Fruit fly (Drosophila melanogaster) whole organism, embryonic: Measurements from ENCODE around the gene CG18596.

Experiments used
- ATbp ChIP-seq: fragments of 200-800 bp; sonication (Bioruptor generic); optimal IDR thresholded peaks from 2 replicates; lab custom pipeline; 2017; ENCODE audit warnings: missing biosample characterization, mild to moderate bottlenecking, missing genetic modification characterization, missing genetic modification reagents
- Ada2b ChIP-seq: fragments of 200-800 bp; sonication (Bioruptor generic); IDR thresholded peaks from 2 replicates; pipeline ENCODE4 v1.3.6; 2022; ENCODE audit warnings: missing biosample characterization, missing genetic modification characterization
- Atf3 ChIP-seq: fragments of 200-800 bp; sonication (Bioruptor generic); optimal IDR thresholded peaks from 3 replicates; lab custom pipeline; 2016; ENCODE audit warnings: missing biosample characterization, missing genetic modification characterization
- Blimp-1 ChIP-seq: fragments of 200-800 bp; sonication (Bioruptor generic); optimal IDR thresholded peaks from 3 replicates; lab custom pipeline; 2018; ENCODE audit warnings: missing biosample characterization, missing genetic modification characterization, mild to moderate bottlenecking, moderate library complexity, missing genetic modification reagents
- CG10959 ChIP-seq: fragments of 200-800 bp; sonication (Bioruptor generic); IDR thresholded peaks from 2 replicates; pipeline ENCODE4 v1.3.6; 2022; ENCODE audit warnings: missing biosample characterization, missing genetic modification characterization
- CG11504 ChIP-seq: fragments of 200-800 bp; sonication (Bioruptor generic); optimal IDR thresholded peaks from 3 replicates; lab custom pipeline; 2019; ENCODE audit warnings: missing biosample characterization, mild to moderate bottlenecking, missing genetic modification characterization, moderate library complexity
- CG11723 ChIP-seq: fragments of 200-800 bp; sonication (Bioruptor generic); optimal IDR thresholded peaks from 2 replicates; lab custom pipeline; 2017; ENCODE audit warnings: missing biosample characterization, mild to moderate bottlenecking, missing genetic modification characterization
- CG13424 ChIP-seq: fragments of 200-800 bp; sonication (Bioruptor generic); optimal IDR thresholded peaks from 2 replicates; lab custom pipeline; 2019; ENCODE audit warnings: missing biosample characterization, mild to moderate bottlenecking, missing genetic modification characterization, moderate library complexity
- CG13775 ChIP-seq: fragments of 200-800 bp; sonication (Bioruptor generic); optimal IDR thresholded peaks from 3 replicates; lab custom pipeline; 2017; ENCODE audit warnings: missing biosample characterization, mild to moderate bottlenecking, missing genetic modification characterization
- CG14860 ChIP-seq: fragments of 200-800 bp; sonication (Bioruptor generic); IDR thresholded peaks from 3 replicates; pipeline ENCODE4 v1.3.6; 2022; ENCODE audit warnings: missing biosample characterization, missing genetic modification characterization; ENCODE audit not compliant: partially characterized antibody
- CG17802 ChIP-seq: fragments of 200-800 bp; sonication (Bioruptor generic); optimal IDR thresholded peaks from 2 replicates; lab custom pipeline; 2018; ENCODE audit warnings: missing biosample characterization, mild to moderate bottlenecking, missing genetic modification characterization, moderate library complexity
- CG18599 ChIP-seq: fragments of 200-800 bp; sonication (Bioruptor generic); optimal IDR thresholded peaks from 3 replicates; lab custom pipeline; 2017; ENCODE audit warnings: missing biosample characterization, missing genetic modification characterization, mild to moderate bottlenecking, moderate library complexity, missing genetic modification reagents
- CG2712 ChIP-seq: fragments of 200-800 bp; optimal IDR thresholded peaks from 3 replicates; lab custom pipeline; 2019; ENCODE audit warnings: missing biosample characterization, mild to moderate bottlenecking, missing genetic modification characterization, moderate library complexity
- CG32767 ChIP-seq: fragments of 200-800 bp; sonication (Bioruptor generic); IDR thresholded peaks from 2 replicates; pipeline ENCODE4 v1.3.6; 2022; ENCODE audit warnings: missing biosample characterization, missing genetic modification characterization
- CG3847 ChIP-seq: fragments of 200-800 bp; sonication (Bioruptor generic); IDR thresholded peaks from 2 replicates; pipeline ENCODE4 v1.3.6; 2022; ENCODE audit warnings: missing biosample characterization, missing genetic modification characterization
- CG4282 ChIP-seq: fragments of 200-800 bp; sonication (Bioruptor generic); optimal IDR thresholded peaks from 2 replicates; lab custom pipeline; 2016; ENCODE audit warnings: missing biosample characterization, missing genetic modification characterization
- CG4424 ChIP-seq: fragments of 200-800 bp; sonication (Bioruptor generic); optimal IDR thresholded peaks from 3 replicates; lab custom pipeline; 2016; ENCODE audit warnings: missing biosample characterization, missing genetic modification characterization
- CG6854 ChIP-seq: fragments of 200-800 bp; sonication (Bioruptor generic); optimal IDR thresholded peaks from 3 replicates; lab custom pipeline; 2017; ENCODE audit warnings: missing biosample characterization, mild to moderate bottlenecking, missing genetic modification characterization
- CG7963 ChIP-seq: fragments of 200-800 bp; sonication (Bioruptor generic); IDR thresholded peaks from 3 replicates; pipeline ENCODE4 v1.3.6; 2022; ENCODE audit warnings: missing biosample characterization, missing genetic modification characterization; ENCODE audit not compliant: partially characterized antibody
- CG8089 ChIP-seq: fragments of 200-800 bp; sonication (Bioruptor generic); optimal IDR thresholded peaks from 3 replicates; lab custom pipeline; 2016; ENCODE audit warnings: missing biosample characterization, missing genetic modification characterization
- CG8359 ChIP-seq: fragments of 200-800 bp; sonication (Bioruptor generic); optimal IDR thresholded peaks from 2 replicates; lab custom pipeline; 2017; ENCODE audit warnings: missing biosample characterization, mild to moderate bottlenecking, missing genetic modification characterization, borderline replicate concordance
- CG9609 ChIP-seq: fragments of 200-800 bp; sonication (Bioruptor generic); optimal IDR thresholded peaks from 3 replicates; lab custom pipeline; 2016; ENCODE audit warnings: missing biosample characterization, missing genetic modification characterization
- CHES-1-like ChIP-seq: fragments of 200-800 bp; sonication (Bioruptor generic); optimal IDR thresholded peaks from 2 replicates; lab custom pipeline; 2016; ENCODE audit warnings: missing biosample characterization, missing genetic modification characterization
- Camta ChIP-seq: fragments of 200-800 bp; sonication (Bioruptor generic); optimal IDR thresholded peaks from 2 replicates; lab custom pipeline; 2016; ENCODE audit warnings: missing biosample characterization, missing genetic modification characterization
- Ets97D ChIP-seq: fragments of 200-800 bp; sonication (Bioruptor generic); optimal IDR thresholded peaks from 3 replicates; lab custom pipeline; 2016; ENCODE audit warnings: missing biosample characterization, missing genetic modification characterization
- Hmx ChIP-seq: fragments of 200-800 bp; sonication (Bioruptor generic); optimal IDR thresholded peaks from 2 replicates; lab custom pipeline; 2016; ENCODE audit warnings: missing biosample characterization, missing genetic modification characterization
- Ravus ChIP-seq: fragments of 200-800 bp; sonication (Bioruptor generic); IDR thresholded peaks from 2 replicates; pipeline ENCODE4 v1.3.6; 2022; ENCODE audit warnings: missing biosample characterization, missing genetic modification characterization
- Six4 ChIP-seq: fragments of 200-800 bp; sonication (Bioruptor generic); optimal IDR thresholded peaks from 2 replicates; lab custom pipeline; 2016; ENCODE audit warnings: missing biosample characterization, missing genetic modification characterization
- Trl ChIP-seq, 3 experiments: fragments of >200 bp in 2 of 3; fragments of 200-800 bp in 1 of 3; sonication (Bioruptor generic) in 1 of 3; optimal IDR thresholded peaks; 2 replicates in 1 of 3; 3 replicates in 2 of 3; lab custom pipeline; 2016 to 2017; ENCODE audit warnings: missing biosample characterization in 1 of 3, missing genetic modification characterization in 1 of 3
- YL-1 ChIP-seq: fragments of 200-800 bp; sonication (Bioruptor generic); optimal IDR thresholded peaks from 3 replicates; lab custom pipeline; 2017; ENCODE audit warnings: missing biosample characterization, mild to moderate bottlenecking, missing genetic modification characterization
- abd-A ChIP-seq: fragments of 200-800 bp; sonication (Bioruptor generic); optimal IDR thresholded peaks from 3 replicates; lab custom pipeline; 2019; ENCODE audit warnings: missing biosample characterization, mild to moderate bottlenecking, missing genetic modification characterization, moderate library complexity
- aop ChIP-seq: fragments of 200-800 bp; sonication (Bioruptor generic); IDR thresholded peaks from 2 replicates; pipeline ENCODE4 v1.3.6; 2022; ENCODE audit warnings: missing biosample characterization, missing genetic modification characterization
- cato ChIP-seq: fragments of 200-800 bp; sonication (Bioruptor generic); optimal IDR thresholded peaks from 2 replicates; lab custom pipeline; 2016; ENCODE audit warnings: missing biosample characterization, missing genetic modification characterization, borderline replicate concordance
- crc ChIP-seq: fragments of 200-800 bp; sonication (Bioruptor generic); optimal IDR thresholded peaks from 2 replicates; lab custom pipeline; 2016; ENCODE audit warnings: missing biosample characterization, missing genetic modification characterization
- cwo ChIP-seq: fragments of 200-800 bp; sonication (Bioruptor generic); optimal IDR thresholded peaks from 3 replicates; lab custom pipeline; 2017; ENCODE audit warnings: missing biosample characterization, missing genetic modification characterization, mild to moderate bottlenecking, moderate library complexity, missing genetic modification reagents
- fd96Cb ChIP-seq: fragments of 200-800 bp; sonication (Bioruptor generic); optimal IDR thresholded peaks from 2 replicates; lab custom pipeline; 2018; ENCODE audit warnings: missing biosample characterization, mild to moderate bottlenecking, missing genetic modification characterization, moderate library complexity
- ftz-f1 ChIP-seq: fragments of 200-800 bp; sonication (Bioruptor generic); optimal IDR thresholded peaks from 2 replicates; lab custom pipeline; 2016; ENCODE audit warnings: missing biosample characterization, missing genetic modification characterization
- nerfin-2 ChIP-seq: fragments of 200-800 bp; sonication (Bioruptor generic); IDR thresholded peaks from 2 replicates; pipeline ENCODE4 v1.3.6; 2022; ENCODE audit warnings: missing biosample characterization, missing genetic modification characterization; ENCODE audit not compliant: partially characterized antibody
- p53 ChIP-seq: fragments of 200-800 bp; sonication (Bioruptor generic); optimal IDR thresholded peaks from 2 replicates; lab custom pipeline; 2016; ENCODE audit warnings: missing biosample characterization, missing genetic modification characterization
- pnt ChIP-seq: fragments of 200-800 bp; sonication (Bioruptor generic); optimal IDR thresholded peaks from 3 replicates; lab custom pipeline; 2016; ENCODE audit warnings: missing biosample characterization, missing genetic modification characterization
- prd ChIP-seq, 3 experiments: fragments of >200 bp in 2 of 3; fragments of 200-800 bp in 1 of 3; sonication (Bioruptor generic) in 1 of 3; optimal IDR thresholded peaks in 2 of 3; IDR thresholded peaks in 1 of 3; 2 replicates in 2 of 3; 3 replicates in 1 of 3; pipeline versions ENCODE4 v1.3.6 to Lab custom; 2017 to 2022; ENCODE audit warnings: missing biosample characterization in 1 of 3, missing genetic modification characterization in 1 of 3
- sim ChIP-seq: fragments of 200-800 bp; sonication (Bioruptor generic); IDR thresholded peaks from 2 replicates; pipeline ENCODE4 v1.3.6; 2022; ENCODE audit warnings: missing biosample characterization, missing genetic modification characterization
- sqz ChIP-seq: fragments of 200-800 bp; sonication (Bioruptor generic); optimal IDR thresholded peaks from 3 replicates; lab custom pipeline; 2018; ENCODE audit warnings: missing biosample characterization, mild to moderate bottlenecking, missing genetic modification characterization
- tap ChIP-seq: fragments of 200-800 bp; optimal IDR thresholded peaks from 3 replicates; lab custom pipeline; 2019; ENCODE audit warnings: missing biosample characterization, mild to moderate bottlenecking, missing genetic modification characterization, moderate library complexity
- tup ChIP-seq: fragments of 200-800 bp; sonication (Bioruptor generic); optimal IDR thresholded peaks from 2 replicates; lab custom pipeline; 2016; ENCODE audit warnings: missing biosample characterization, mild to moderate bottlenecking, missing genetic modification characterization, moderate library complexity
- tx ChIP-seq: fragments of 200-800 bp; sonication (Bioruptor generic); optimal IDR thresholded peaks from 2 replicates; lab custom pipeline; 2016; ENCODE audit warnings: missing biosample characterization, missing genetic modification characterization
- usp ChIP-seq: fragments of >200 bp; optimal IDR thresholded peaks from 2 replicates; lab custom pipeline; 2017; ENCODE audit warnings: missing biosample characterization, missing genetic modification characterization
- vnd ChIP-seq: fragments of 200-800 bp; sonication (Bioruptor generic); IDR thresholded peaks from 3 replicates; pipeline ENCODE4 v1.3.6; 2022; ENCODE audit warnings: missing biosample characterization, missing genetic modification characterization; ENCODE audit not compliant: partially characterized antibody
- wor ChIP-seq: fragments of 200-800 bp; sonication (Bioruptor generic); IDR thresholded peaks from 2 replicates; pipeline ENCODE4 v1.3.6; 2022; ENCODE audit warnings: missing biosample characterization, missing genetic modification characterization
- zfh2 ChIP-seq: fragments of 200-800 bp; sonication (Bioruptor generic); optimal IDR thresholded peaks from 2 replicates; lab custom pipeline; 2016; ENCODE audit warnings: missing biosample characterization, missing genetic modification characterization

CG18596 gene

DNA sequence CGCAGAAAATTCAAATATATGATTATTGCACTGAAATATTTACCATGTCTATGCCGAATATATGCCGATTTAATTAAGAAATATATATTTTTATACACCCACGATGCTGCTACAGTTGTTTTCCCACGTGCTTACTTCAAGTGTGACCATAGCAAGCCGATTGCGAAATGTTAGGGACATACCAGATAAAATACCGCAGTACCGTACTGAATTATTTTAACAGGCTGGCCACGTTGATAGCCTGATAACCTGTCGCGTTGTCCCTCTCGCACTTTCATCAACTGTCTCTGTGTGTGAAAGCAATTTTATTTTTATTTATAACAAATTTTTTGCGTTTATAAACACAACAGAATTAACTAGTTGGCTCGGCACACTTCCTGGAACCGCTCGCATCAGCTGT, 45.2 kb downstream of the CG18596 start, which contains the start of the genes Nop56 and mats (continued):
- TF ChIP-seq ATbp (GFP tag; lab: Kevin White, UChicago), result no peak
- no peak for TF ChIP-seq cato (GFP tag; lab: Kevin White, UChicago)
- no peak for TF ChIP-seq CG11723
- no peak for TF ChIP-seq abd-A (tag; lab: Kevin White, UChicago)
- TF ChIP-seq CG8359, result no peak
- TF ChIP-seq CHES-1-like (GFP tag; lab: Kevin White, UChicago), result no peak
- TF ChIP-seq Blimp-1 (GFP tag; lab: Kevin White, UChicago), result no peak
- no peak for TF ChIP-seq Ada2b (GFP tag; lab: Robert Waterston, UW)
- TF ChIP-seq CG7963 (GFP tag; lab: Robert Waterston, UW), result no peak
- TF ChIP-seq p53 (GFP tag; lab: Kevin White, UChicago), result no peak
- TF ChIP-seq aop, result no peak
- peak; percentile 99 for TF ChIP-seq YL-1 (GFP tag; lab: Kevin White, UChicago)
- no peak for TF ChIP-seq Camta
- TF ChIP-seq tup (GFP tag; lab: Kevin White, UChicago), result no peak
- TF ChIP-seq tap (tag; lab: Kevin White, UChicago), result no peak
- TF ChIP-seq CG11504 (tag; lab: Kevin White, UChicago), result no peak
- TF ChIP-seq zfh2 (GFP tag; lab: Kevin White, UChicago), result no peak
- no peak for TF ChIP-seq CG9609 (GFP tag; lab: Kevin White, UChicago)
- no peak for TF ChIP-seq Six4
- TF ChIP-seq tx (GFP tag; lab: Kevin White, UChicago), result no peak
- no peak for TF ChIP-seq prd (optimal IDR thresholded peaks at IDR 0.05; lab: Kevin White, UChicago)
- TF ChIP-seq prd (GFP tag; IDR thresholded peaks at IDR 0.05; lab: Robert Waterston, UW), result no peak
- no peak for TF ChIP-seq nerfin-2 (GFP tag; lab: Robert Waterston, UW)
- peak; percentile 4 for TF ChIP-seq CG13424 (tag; lab: Kevin White, UChicago)
- no peak for TF ChIP-seq CG17802 (tag; lab: Kevin White, UChicago)
- TF ChIP-seq CG13775 (GFP tag; lab: Kevin White, UChicago), result no peak
- TF ChIP-seq ftz-f1 (GFP tag; lab: Kevin White, UChicago), result peak; percentile 45
- TF ChIP-seq CG4424 (GFP tag; lab: Kevin White, UChicago), result no peak
- TF ChIP-seq wor, result no peak
- TF ChIP-seq CG4282 (GFP tag; lab: Kevin White, UChicago), result no peak
- TF ChIP-seq CG32767, result no peak
- TF ChIP-seq CG2712, result peak; percentile 45
- TF ChIP-seq CG8089 (GFP tag; lab: Kevin White, UChicago), result no peak
- TF ChIP-seq usp (GFP tag; lab: Kevin White, UChicago), result no peak
- peak; percentile 63 for TF ChIP-seq cwo
- no peak for TF ChIP-seq vnd
- no peak for TF ChIP-seq Trl (optimal IDR thresholded peaks at IDR 0.05; lab: Kevin White, UChicago)
- TF ChIP-seq Trl (GFP tag; optimal IDR thresholded peaks at IDR 0.05; lab: Kevin White, UChicago), result no peak
- TF ChIP-seq CG6854, result no peak
- TF ChIP-seq Hmx, result no peak
- TF ChIP-seq CG14860 (GFP tag; lab: Robert Waterston, UW), result no peak
- TF ChIP-seq CG10959, result no peak
- TF ChIP-seq pnt (GFP tag; lab: Kevin White, UChicago), result no peak
- no peak for TF ChIP-seq sqz
- no peak for TF ChIP-seq Atf3 (GFP tag; lab: Kevin White, UChicago)
- peak; percentile 71 for TF ChIP-seq CG3847
- TF ChIP-seq Ets97D (GFP tag; lab: Kevin White, UChicago), result peak; percentile 83
- TF ChIP-seq Ravus, result no peak
- TF ChIP-seq crc, result no peak
- no peak for TF ChIP-seq CG18599 (GFP tag; lab: Kevin White, UChicago)
- TF ChIP-seq sim, result no peak
- TF ChIP-seq fd96Cb, result no peak
